Worm (Caenorhabditis elegans) whole organism, L2 larva: ENCODE results near the gene ndub-2.

Experiments
- C34F6.9 ChIP-seq: fragments of 150-350 bp; optimal IDR thresholded peaks from 2 replicates; lab custom pipeline; 2014; ENCODE audit warnings: missing biosample characterization, missing genetic modification characterization
- F13H6.1 ChIP-seq: sonication (generic microtip); optimal IDR thresholded peaks from 2 replicates; lab custom pipeline; 2016; ENCODE audit warnings: missing genetic modification characterization, missing compliant biosample characterization
- Y55F3AM.14 ChIP-seq: fragments of 200-800 bp; sonication (Bioruptor generic); optimal IDR thresholded peaks from 2 replicates; lab custom pipeline; 2018; ENCODE audit warnings: mild to moderate bottlenecking, missing genetic modification characterization, missing compliant biosample characterization
- ZK546.5 ChIP-seq: sonication (generic microtip); optimal IDR thresholded peaks from 2 replicates; lab custom pipeline; 2017; ENCODE audit warnings: missing biosample characterization, missing genetic modification characterization
- alr-1 ChIP-seq: fragments of 150-350 bp; optimal IDR thresholded peaks from 2 replicates; lab custom pipeline; 2014; ENCODE audit warnings: missing biosample characterization, missing genetic modification characterization
- blmp-1 ChIP-seq: sonication (generic microtip); optimal IDR thresholded peaks from 2 replicates; lab custom pipeline; 2017; ENCODE audit warnings: missing genetic modification characterization, mild to moderate bottlenecking, missing compliant biosample characterization, antibody characterized with exemption, moderate library complexity; ENCODE audit not compliant: insufficient read depth
- ceh-16 ChIP-seq: fragments of 150-350 bp; optimal IDR thresholded peaks from 2 replicates; lab custom pipeline; 2014; ENCODE audit warnings: missing biosample characterization, missing genetic modification characterization
- crh-2 ChIP-seq: sonication (generic microtip); optimal IDR thresholded peaks from 2 replicates; lab custom pipeline; 2017; ENCODE audit warnings: missing biosample characterization, missing genetic modification characterization
- dmd-4 ChIP-seq: sonication (generic microtip); optimal IDR thresholded peaks from 2 replicates; lab custom pipeline; 2017; ENCODE audit warnings: missing biosample characterization, missing genetic modification characterization
- egl-27 ChIP-seq: sonication (generic microtip); optimal IDR thresholded peaks from 3 replicates; lab custom pipeline; 2017; ENCODE audit warnings: missing biosample characterization, missing genetic modification reagents, missing genetic modification characterization
- elt-1 ChIP-seq: fragments of 150-350 bp; optimal IDR thresholded peaks from 2 replicates; lab custom pipeline; 2014; ENCODE audit warnings: missing biosample characterization, missing genetic modification characterization
- elt-3 ChIP-seq: sonication (generic microtip); optimal IDR thresholded peaks from 2 replicates; lab custom pipeline; 2017; ENCODE audit warnings: missing biosample characterization, missing genetic modification characterization
- fos-1 ChIP-seq: fragments of 150-350 bp; optimal IDR thresholded peaks from 2 replicates; lab custom pipeline; 2014; ENCODE audit warnings: missing biosample characterization, missing genetic modification characterization
- mab-5 ChIP-seq: fragments of 150-350 bp; optimal IDR thresholded peaks from 2 replicates; lab custom pipeline; 2014; ENCODE audit warnings: missing biosample characterization, missing genetic modification characterization
- mbf-1 ChIP-seq: sonication (generic microtip); optimal IDR thresholded peaks from 2 replicates; lab custom pipeline; 2017; ENCODE audit warnings: missing biosample characterization, missing genetic modification characterization
- mdl-1 ChIP-seq, 2 experiments: fragments of 150-350 bp in 1 of 2; sonication (generic microtip) in 1 of 2; optimal IDR thresholded peaks; 2 replicates each; lab custom pipeline; 2017; ENCODE audit warnings: missing biosample characterization in 2 of 2, missing genetic modification characterization in 2 of 2
- nhr-11 ChIP-seq: fragments of 150-350 bp; optimal IDR thresholded peaks from 2 replicates; lab custom pipeline; 2014; ENCODE audit warnings: missing biosample characterization, missing genetic modification characterization
- nhr-12 ChIP-seq: fragments of 150-350 bp; optimal IDR thresholded peaks from 2 replicates; lab custom pipeline; 2014; ENCODE audit warnings: missing biosample characterization, missing genetic modification characterization
- nhr-129 ChIP-seq: fragments of 150-350 bp; optimal IDR thresholded peaks from 2 replicates; lab custom pipeline; 2014; ENCODE audit warnings: missing biosample characterization, missing genetic modification characterization
- nhr-21 ChIP-seq: fragments of 150-350 bp; optimal IDR thresholded peaks from 2 replicates; lab custom pipeline; 2014; ENCODE audit warnings: missing biosample characterization, missing genetic modification characterization
- nhr-23 ChIP-seq: fragments of 150-350 bp; optimal IDR thresholded peaks from 2 replicates; lab custom pipeline; 2014; ENCODE audit warnings: missing biosample characterization, missing genetic modification reagents, missing genetic modification characterization
- nhr-25 ChIP-seq: fragments of 150-350 bp; sonication (generic microtip); optimal IDR thresholded peaks from 3 replicates; lab custom pipeline; 2014; ENCODE audit warnings: missing biosample characterization, missing genetic modification characterization
- nhr-77 ChIP-seq: fragments of 150-350 bp; optimal IDR thresholded peaks from 2 replicates; lab custom pipeline; 2014; ENCODE audit warnings: missing biosample characterization, missing genetic modification characterization
- peb-1 ChIP-seq: fragments of 150-350 bp; optimal IDR thresholded peaks from 2 replicates; lab custom pipeline; 2014; ENCODE audit warnings: missing biosample characterization, missing genetic modification characterization
- sem-4 ChIP-seq: fragments of 150-350 bp; optimal IDR thresholded peaks from 2 replicates; lab custom pipeline; 2014; ENCODE audit warnings: missing biosample characterization, missing genetic modification reagents, missing genetic modification characterization
- skn-1 ChIP-seq: sonication (generic microtip); optimal IDR thresholded peaks from 2 replicates; lab custom pipeline; 2017; ENCODE audit warnings: missing biosample characterization, missing genetic modification characterization
- sma-3 ChIP-seq: sonication (generic microtip); optimal IDR thresholded peaks from 2 replicates; lab custom pipeline; 2016; ENCODE audit warnings: missing genetic modification reagents, missing genetic modification characterization, missing compliant biosample characterization
- sma-9 ChIP-seq, 2 experiments: fragments of 150-350 bp in 1 of 2; sonication (generic microtip) in 1 of 2; optimal IDR thresholded peaks; 2 replicates each; lab custom pipeline; 2014 to 2016; ENCODE audit warnings: missing genetic modification characterization in 2 of 2, mild to moderate bottlenecking in 1 of 2, missing biosample characterization in 1 of 2, missing compliant biosample characterization in 1 of 2, missing genetic modification reagents in 1 of 2, moderate library complexity in 1 of 2
- snpc-4 ChIP-seq: fragments of 150-350 bp; optimal IDR thresholded peaks from 2 replicates; lab custom pipeline; 2014; ENCODE audit warnings: missing biosample characterization, missing genetic modification characterization
- unc-39 ChIP-seq: fragments of 150-350 bp; optimal IDR thresholded peaks from 2 replicates; lab custom pipeline; 2014; ENCODE audit warnings: missing biosample characterization, missing genetic modification characterization
- unc-55 ChIP-seq: fragments of 150-350 bp; sonication (generic microtip); optimal IDR thresholded peaks from 3 replicates; lab custom pipeline; 2014; ENCODE audit warnings: missing biosample characterization, missing genetic modification reagents, missing genetic modification characterization
- ztf-4 ChIP-seq: fragments of 150-350 bp; optimal IDR thresholded peaks from 2 replicates; lab custom pipeline; 2014; ENCODE audit warnings: missing biosample characterization, missing genetic modification characterization

The ndub-2 gene

ce11 chrII:9028096-9028495, 31.9 kb downstream of the ndub-2 start:
- TF ChIP-seq mab-5 (no peak), sma-3 (peak; percentile 43), peb-1 (tag; lab: Kevin White, UChicago) (no peak), C34F6.9 (tag; lab: Kevin White, UChicago) (no peak), unc-39 (tag; lab: Kevin White, UChicago) (no peak), skn-1 (no peak), fos-1 (tag; lab: Kevin White, UChicago) (peak; percentile 17), F13H6.1 (tag; lab: Kevin White, UChicago) (no peak), ZK546.5 (tag; lab: Kevin White, UChicago) (no peak), nhr-25 (tag; lab: Kevin White, UChicago) (peak; percentile 26), snpc-4 (tag; lab: Kevin White, UChicago) (no peak), elt-3 (tag; lab: Kevin White, UChicago) (no peak), sma-9 (GFP tag; optimal IDR thresholded peaks at IDR 0.05; lab: Kevin White, UChicago) (peak; percentile 59), sma-9 (tag; optimal IDR thresholded peaks at IDR 0.05; lab: Kevin White, UChicago) (no peak), crh-2 (tag; lab: Kevin White, UChicago) (no peak), ceh-16 (tag; lab: Kevin White, UChicago) (no peak), mdl-1 (tag; optimal IDR thresholded peaks at IDR 0.05; lab: Kevin White, UChicago) (no peak), nhr-21 (tag; lab: Kevin White, UChicago) (peak; percentile 32), alr-1 (no peak)

- TF ChIP-seq mab-5 (no peak), blmp-1 (tag; lab: Kevin White, UChicago) (no peak)
- TF ChIP-seq, all 48 proteins: peak for 0
Measured at ce11 chrII:9029218-9029672, 33.1 kb downstream of the ndub-2 start, which contains the start of gene F37B12.1. F37B12.1 (minus strand) TSS chrII:9029268.

DNA sequence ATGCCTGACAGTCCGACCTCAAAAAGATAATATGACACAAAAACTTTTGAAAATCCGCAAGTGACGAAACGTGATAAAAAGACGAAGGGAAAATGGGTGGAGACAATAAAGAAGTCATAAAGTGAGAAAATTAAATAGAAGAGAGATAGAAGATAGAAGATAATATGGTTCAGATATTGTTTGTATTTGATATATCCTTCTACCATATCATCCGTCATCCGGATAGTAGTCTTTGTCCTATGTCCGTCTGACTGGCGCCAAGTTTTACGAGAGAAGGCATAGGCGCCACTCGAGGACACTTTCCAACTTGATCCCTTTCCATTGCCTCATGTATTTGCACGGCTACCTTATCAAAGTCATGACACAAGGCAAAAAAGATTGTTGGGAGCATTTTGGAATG, 35.7 kb downstream of the ndub-2 start:
- TF ChIP-seq peb-1 (tag; lab: Kevin White, UChicago) (no peak), mdl-1 (tag; optimal IDR thresholded peaks at IDR 0.05; lab: Kevin White, UChicago) (no peak), sma-3 (peak; percentile 77), ceh-16 (tag; lab: Kevin White, UChicago) (no peak), sma-9 (GFP tag; optimal IDR thresholded peaks at IDR 0.05; lab: Kevin White, UChicago) (peak; percentile 36), sma-9 (tag; optimal IDR thresholded peaks at IDR 0.05; lab: Kevin White, UChicago) (no peak), C34F6.9 (tag; lab: Kevin White, UChicago) (no peak), nhr-77 (no peak), nhr-129 (tag; lab: Kevin White, UChicago) (peak; percentile 30), fos-1 (tag; lab: Kevin White, UChicago) (peak; percentile 10), unc-39 (tag; lab: Kevin White, UChicago) (no peak), sem-4 (no peak), nhr-21 (tag; lab: Kevin White, UChicago) (peak; percentile 47)

ce11 chrII:9033034-9033433, 36.9 kb downstream of the ndub-2 start:
- peak; percentile 52 for TF ChIP-seq egl-27 (tag; lab: Kevin White, UChicago)
- TF ChIP-seq elt-3 (tag; lab: Kevin White, UChicago), result no peak
- TF ChIP-seq nhr-77, result no peak
- no peak for TF ChIP-seq unc-55 (GFP tag; lab: Kevin White, UChicago)
- peak; percentile 81 for TF ChIP-seq nhr-21 (tag; lab: Kevin White, UChicago)
- TF ChIP-seq sma-3, result peak; percentile 12

ce11 chrII:9038201-9038600, 42.0 kb downstream of the ndub-2 start, which contains the start of gene gcs-1:
gcs-1 (minus strand) TSS chrII:9038301.
- TF ChIP-seq mab-5, result no peak
- TF ChIP-seq F13H6.1 (tag; lab: Kevin White, UChicago), result no peak
- TF ChIP-seq nhr-12 (tag; lab: Kevin White, UChicago), result no peak
- TF ChIP-seq nhr-129 (tag; lab: Kevin White, UChicago), result no peak
- no peak for TF ChIP-seq Y55F3AM.14 (GFP tag; lab: Kevin White, UChicago)
- no peak for TF ChIP-seq nhr-23 (tag; lab: Kevin White, UChicago)
- no peak for TF ChIP-seq nhr-11 (tag; lab: Kevin White, UChicago)
- TF ChIP-seq elt-1, result no peak
- no peak for TF ChIP-seq alr-1
- no peak for TF ChIP-seq snpc-4 (tag; lab: Kevin White, UChicago)
- TF ChIP-seq blmp-1 (tag; lab: Kevin White, UChicago), result no peak
- no peak for TF ChIP-seq ZK546.5 (tag; lab: Kevin White, UChicago)
- no peak for TF ChIP-seq C34F6.9 (tag; lab: Kevin White, UChicago)
- no peak for TF ChIP-seq sma-9 (GFP tag; optimal IDR thresholded peaks at IDR 0.05; lab: Kevin White, UChicago)
- no peak for TF ChIP-seq sma-9 (tag; optimal IDR thresholded peaks at IDR 0.05; lab: Kevin White, UChicago)
- no peak for TF ChIP-seq dmd-4 (tag; lab: Kevin White, UChicago)
- no peak for TF ChIP-seq ztf-4 (tag; lab: Kevin White, UChicago)
- no peak for TF ChIP-seq mdl-1 (tag; optimal IDR thresholded peaks at IDR 0.05; lab: Kevin White, UChicago)
- no peak for TF ChIP-seq mbf-1 (tag; lab: Kevin White, UChicago)
- TF ChIP-seq, all 48 proteins: peak for 0
